Worm (Caenorhabditis elegans) whole organism, young adult: Measurements from ENCODE around the gene lir-1.
A peak's percentile ranks its signal among the peaks of the same experiment; 100 is the strongest.

ENCODE experiments used
- C17E4.6 ChIP-seq: fragments of 200-800 bp; sonication (Bioruptor generic); IDR thresholded peaks from 2 replicates; pipeline ENCODE4 v1.3.6; 2022; ENCODE audit warnings: missing genetic modification reagents, missing genetic modification characterization, missing compliant biosample characterization
- D2030.7 ChIP-seq: fragments of 200-800 bp; sonication (Bioruptor generic); IDR thresholded peaks from 2 replicates; pipeline ENCODE4 v1.3.6; 2022; ENCODE audit warnings: missing genetic modification reagents, missing genetic modification characterization, missing compliant biosample characterization
- F39B2.1 ChIP-seq: fragments of 200-800 bp; sonication (Bioruptor generic); IDR thresholded peaks from 2 replicates; pipeline ENCODE4 v1.3.6; 2022; ENCODE audit warnings: missing genetic modification reagents, missing genetic modification characterization, missing compliant biosample characterization
- K12H6.12 ChIP-seq: fragments of 200-800 bp; sonication (Bioruptor generic); optimal IDR thresholded peaks from 2 replicates; lab custom pipeline; 2018; ENCODE audit warnings: mild to moderate bottlenecking, missing genetic modification characterization, missing compliant biosample characterization
- Y56A3A.18 ChIP-seq: fragments of 200-800 bp; sonication (Bioruptor generic); IDR thresholded peaks from 2 replicates; pipeline ENCODE4 v1.3.6; 2022; ENCODE audit warnings: missing genetic modification reagents, missing genetic modification characterization, missing compliant biosample characterization
- ZK185.1 ChIP-seq: sonication (generic microtip); optimal IDR thresholded peaks from 2 replicates; lab custom pipeline; 2016; ENCODE audit warnings: mild to moderate bottlenecking, missing genetic modification characterization, missing compliant biosample characterization; ENCODE audit not compliant: poor library complexity, severe bottlenecking
- ama-1 ChIP-seq, 3 experiments: fragments of 150-350 bp in 1 of 3; sonication (generic microtip) in 2 of 3; optimal IDR thresholded peaks; 2 replicates each; lab custom pipeline; 2014 to 2018; ENCODE audit warnings: missing biosample characterization in 2 of 3, missing genetic modification characterization in 2 of 3, missing genetic modification reagents in 2 of 3
- attf-5 ChIP-seq: fragments of 200-800 bp; sonication (Bioruptor generic); optimal IDR thresholded peaks from 2 replicates; lab custom pipeline; 2018; ENCODE audit warnings: mild to moderate bottlenecking, missing genetic modification characterization, missing compliant biosample characterization
- cebp-1 ChIP-seq, 2 experiments: fragments of 200-800 bp in 1 of 2; sonication (Bioruptor generic) in 1 of 2; sonication (generic microtip) in 1 of 2; IDR thresholded peaks in 1 of 2; optimal IDR thresholded peaks in 1 of 2; 2 replicates each; pipeline versions ENCODE4 v1.3.6 to Lab custom; 2017 to 2022; ENCODE audit warnings: missing compliant biosample characterization in 2 of 2, missing genetic modification characterization in 2 of 2, mild to moderate bottlenecking in 1 of 2, missing genetic modification reagents in 1 of 2, moderate library complexity in 1 of 2
- cebp-2 ChIP-seq: fragments of 200-800 bp; sonication (Bioruptor generic); IDR thresholded peaks from 2 replicates; pipeline ENCODE4 v1.3.6; 2022; ENCODE audit warnings: missing genetic modification characterization, missing compliant biosample characterization
- ceh-27 ChIP-seq: fragments of 200-800 bp; sonication (Bioruptor generic); optimal IDR thresholded peaks from 2 replicates; lab custom pipeline; 2018; ENCODE audit warnings: mild to moderate bottlenecking, missing genetic modification characterization, moderate library complexity, missing compliant biosample characterization
- dox-1 ChIP-seq: fragments of 200-800 bp; sonication (Bioruptor generic); IDR thresholded peaks from 2 replicates; pipeline ENCODE4 v1.3.6; 2022; ENCODE audit warnings: missing genetic modification reagents, missing genetic modification characterization, missing compliant biosample characterization
- dpff-1 ChIP-seq: sonication (generic microtip); optimal IDR thresholded peaks from 2 replicates; lab custom pipeline; 2017; ENCODE audit warnings: mild to moderate bottlenecking, missing genetic modification characterization, missing compliant biosample characterization
- egl-44 ChIP-seq: fragments of 200-800 bp; sonication (Bioruptor generic); IDR thresholded peaks from 2 replicates; pipeline ENCODE4 v1.3.6; 2022; ENCODE audit warnings: missing genetic modification reagents, missing genetic modification characterization, missing compliant biosample characterization
- egrh-3 ChIP-seq: fragments of 200-800 bp; sonication (Bioruptor generic); IDR thresholded peaks from 2 replicates; pipeline ENCODE4 v1.3.6; 2022; ENCODE audit warnings: missing genetic modification reagents, missing genetic modification characterization, missing compliant biosample characterization
- hmg-1.2 ChIP-seq: fragments of 200-800 bp; sonication (Bioruptor generic); IDR thresholded peaks from 2 replicates; pipeline ENCODE4 v1.3.6; 2022; ENCODE audit warnings: missing genetic modification reagents, missing genetic modification characterization, missing compliant biosample characterization
- let-607 ChIP-seq, 2 experiments: fragments of 200-800 bp in 1 of 2; sonication (Bioruptor generic) in 1 of 2; sonication (generic microtip) in 1 of 2; optimal IDR thresholded peaks; 2 replicates each; lab custom pipeline; 2016 to 2018; ENCODE audit warnings: mild to moderate bottlenecking in 2 of 2, missing compliant biosample characterization in 2 of 2, missing genetic modification characterization in 2 of 2, moderate library complexity in 2 of 2, missing genotype in 1 of 2
- lin-35 ChIP-seq, 3 experiments: fragments of 150-350 bp in 2 of 3; sonication (generic microtip) in 1 of 3; optimal IDR thresholded peaks; 2 replicates each; lab custom pipeline; 2014 to 2018; ENCODE audit warnings: missing biosample characterization in 3 of 3, missing genetic modification characterization in 3 of 3, missing genetic modification reagents in 3 of 3
- lin-40 ChIP-seq: sonication (generic microtip); optimal IDR thresholded peaks from 2 replicates; lab custom pipeline; 2016; ENCODE audit warnings: missing genetic modification characterization, mild to moderate bottlenecking, missing compliant biosample characterization, missing genotype, missing genetic modification reagents
- lir-1 ChIP-seq: fragments of 200-800 bp; sonication (Bioruptor generic); conservative IDR thresholded peaks from 2 replicates; pipeline ENCODE4 v1.3.6; 2022; ENCODE audit warnings: missing genetic modification reagents, missing genetic modification characterization, missing compliant biosample characterization
- madf-10 ChIP-seq: sonication (generic microtip); optimal IDR thresholded peaks from 2 replicates; lab custom pipeline; 2016; ENCODE audit warnings: mild to moderate bottlenecking, missing genetic modification characterization, missing compliant biosample characterization
- mcd-1 ChIP-seq: fragments of 200-800 bp; sonication (Bioruptor generic); IDR thresholded peaks from 2 replicates; pipeline ENCODE4 v1.3.6; 2022; ENCODE audit warnings: missing genetic modification reagents, missing genetic modification characterization, missing compliant biosample characterization
- nfya-2 ChIP-seq: fragments of 200-800 bp; sonication (Bioruptor generic); IDR thresholded peaks from 2 replicates; pipeline ENCODE4 v1.3.6; 2022; ENCODE audit warnings: missing genetic modification reagents, missing genetic modification characterization, missing compliant biosample characterization
- nhr-120 ChIP-seq: fragments of 200-800 bp; sonication (Bioruptor generic); IDR thresholded peaks from 2 replicates; pipeline ENCODE4 v1.3.6; 2022; ENCODE audit warnings: missing genetic modification characterization, missing compliant biosample characterization
- nhr-90 ChIP-seq: sonication (generic microtip); optimal IDR thresholded peaks from 2 replicates; lab custom pipeline; 2016; ENCODE audit warnings: missing genotype, mild to moderate bottlenecking, missing genetic modification characterization, missing compliant biosample characterization
- rcor-1 ChIP-seq: fragments of 200-800 bp; sonication (Bioruptor generic); IDR thresholded peaks from 2 replicates; pipeline ENCODE4 v1.3.6; 2022; ENCODE audit warnings: missing genetic modification reagents, missing genetic modification characterization, missing compliant biosample characterization
- snpc-4 ChIP-seq, 5 experiments: fragments of 150-350 bp in 1 of 5; sonication (generic microtip) in 4 of 5; optimal IDR thresholded peaks; 2 replicates each; lab custom pipeline; 2014 to 2018; ENCODE audit warnings: missing genetic modification characterization in 5 of 5, missing biosample characterization in 3 of 5, antibody characterized with exemption in 2 of 5, mild to moderate bottlenecking in 2 of 5, missing compliant biosample characterization in 2 of 5, missing genotype in 2 of 5, moderate library complexity in 2 of 5, missing genetic modification reagents in 1 of 5
- sptf-2 ChIP-seq: fragments of 200-800 bp; sonication (Bioruptor generic); optimal IDR thresholded peaks from 2 replicates; lab custom pipeline; 2018; ENCODE audit warnings: mild to moderate bottlenecking, missing genetic modification characterization, missing compliant biosample characterization
- zfh-2 ChIP-seq: fragments of 200-800 bp; sonication (Bioruptor generic); conservative IDR thresholded peaks from 2 replicates; pipeline ENCODE4 v1.3.6; 2022; ENCODE audit warnings: missing genetic modification reagents, missing genetic modification characterization, missing compliant biosample characterization
- ztf-28 ChIP-seq: fragments of 200-800 bp; sonication (Bioruptor generic); IDR thresholded peaks from 2 replicates; pipeline ENCODE4 v1.3.6; 2022; ENCODE audit warnings: missing genetic modification reagents, missing genetic modification characterization, missing compliant biosample characterization

Gene lir-1

ce11 chrII:7640161-7640841, 31.5 kb upstream of the lir-1 start:
- no peak for TF ChIP-seq ZK185.1 (tag; lab: Kevin White, UChicago)
- TF ChIP-seq dox-1 (GFP tag; lab: Robert Waterston, UW) = no peak
- peak; percentile 42; the same call in 1 of the 2 replicates for TF ChIP-seq ztf-28 (GFP tag; lab: Robert Waterston, UW)
- no peak for TF ChIP-seq nhr-90
- TF ChIP-seq zfh-2 (GFP tag; lab: Robert Waterston, UW) = 0 out of 2 replicates have a peak, but pooled peaks have one; percentile 26

ce11 chrII:7642016-7642653, 29.7 kb upstream of the lir-1 start:
- TF ChIP-seq dox-1 (GFP tag; lab: Robert Waterston, UW) = 0 out of 2 replicates have a peak, but pooled peaks have one; percentile 14
- TF ChIP-seq K12H6.12 = peak; percentile 60
- TF ChIP-seq snpc-4 (GFP tag; optimal IDR thresholded peaks at IDR 0.05; lab: Kevin White, UChicago) = no peak
- TF ChIP-seq snpc-4 (tag; optimal IDR thresholded peaks at IDR 0.05; lab: Kevin White, UChicago) = peak in 1 of 4 experiments; percentile 10
- peak; percentile 43 for TF ChIP-seq ceh-27 (GFP tag; lab: Kevin White, UChicago)
- no peak for TF ChIP-seq cebp-1 (GFP tag; IDR thresholded peaks at IDR 0.05; lab: Robert Waterston, UW)
- peak; percentile 58 for TF ChIP-seq cebp-1 (tag; optimal IDR thresholded peaks at IDR 0.05; lab: Kevin White, UChicago)
- TF ChIP-seq ZK185.1 (tag; lab: Kevin White, UChicago) = no peak
- no peak for TF ChIP-seq F39B2.1 (GFP tag; lab: Robert Waterston, UW)
- TF ChIP-seq lin-40 = peak; percentile 32
- TF ChIP-seq Y56A3A.18 (GFP tag; lab: Robert Waterston, UW) = no peak
- peak; percentile 93 for TF ChIP-seq zfh-2 (GFP tag; lab: Robert Waterston, UW)
- TF ChIP-seq lin-35 (GFP tag; optimal IDR thresholded peaks at IDR 0.05; lab: Kevin White, UChicago) = peak in 1 of 3 experiments; percentile 46
- TF ChIP-seq hmg-1.2 (GFP tag; lab: Robert Waterston, UW) = peak; percentile 38; the same call in 1 of the 2 replicates
- no peak for TF ChIP-seq cebp-2 (GFP tag; lab: Robert Waterston, UW)
- TF ChIP-seq dpff-1 (tag; lab: Kevin White, UChicago) = no peak
- no peak for TF ChIP-seq let-607 (tag; optimal IDR thresholded peaks at IDR 0.05; lab: Kevin White, UChicago)
- TF ChIP-seq ama-1 (optimal IDR thresholded peaks at IDR 0.05; lab: Kevin White, UChicago) = no peak
- no peak for TF ChIP-seq ama-1 (GFP tag; optimal IDR thresholded peaks at IDR 0.05; lab: Kevin White, UChicago)
- TF ChIP-seq rcor-1 (GFP tag; lab: Robert Waterston, UW) = peak; percentile 35; the same call in 1 of the 2 replicates
- 0 out of 2 replicates have a peak, but pooled peaks have one; percentile 27 for TF ChIP-seq mcd-1 (GFP tag; lab: Robert Waterston, UW)
- peak; percentile 37 for TF ChIP-seq attf-5 (GFP tag; lab: Kevin White, UChicago)
- no peak for TF ChIP-seq nhr-120 (GFP tag; lab: Robert Waterston, UW)
- TF ChIP-seq egrh-3 (GFP tag; lab: Robert Waterston, UW) = peak; percentile 84

DNA sequence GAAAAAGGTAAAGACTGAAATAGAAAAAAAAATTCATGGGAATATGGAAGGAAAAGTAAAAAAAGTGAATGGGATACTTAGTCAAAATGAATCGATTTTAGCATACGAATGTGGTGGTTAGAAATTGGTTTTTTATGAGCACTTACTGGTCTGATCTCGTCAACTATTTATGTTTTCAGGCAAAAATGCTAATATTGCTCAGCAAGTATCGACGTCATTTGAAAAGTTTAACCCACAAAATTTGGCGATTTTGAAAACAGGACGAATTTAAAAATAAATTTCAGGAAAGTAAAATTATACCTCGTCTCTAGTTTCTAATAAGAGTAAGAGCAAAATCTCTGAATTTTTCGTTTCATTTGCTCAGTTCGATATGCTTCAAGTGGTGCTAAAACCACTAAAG, 28.6 kb upstream of the lir-1 start:
- TF ChIP-seq egl-44 (GFP tag; lab: Robert Waterston, UW) (no peak), sptf-2 (no peak), D2030.7 (GFP tag; lab: Robert Waterston, UW) (no peak), nfya-2 (GFP tag; lab: Robert Waterston, UW) (no peak), madf-10 (tag; lab: Kevin White, UChicago) (no peak), C17E4.6 (GFP tag; lab: Robert Waterston, UW) (no peak), lir-1 (GFP tag; lab: Robert Waterston, UW) (no peak), ZK185.1 (tag; lab: Kevin White, UChicago) (no peak)
